Worm (Caenorhabditis elegans): ENCODE results near the gene clec-219.

DNA sequence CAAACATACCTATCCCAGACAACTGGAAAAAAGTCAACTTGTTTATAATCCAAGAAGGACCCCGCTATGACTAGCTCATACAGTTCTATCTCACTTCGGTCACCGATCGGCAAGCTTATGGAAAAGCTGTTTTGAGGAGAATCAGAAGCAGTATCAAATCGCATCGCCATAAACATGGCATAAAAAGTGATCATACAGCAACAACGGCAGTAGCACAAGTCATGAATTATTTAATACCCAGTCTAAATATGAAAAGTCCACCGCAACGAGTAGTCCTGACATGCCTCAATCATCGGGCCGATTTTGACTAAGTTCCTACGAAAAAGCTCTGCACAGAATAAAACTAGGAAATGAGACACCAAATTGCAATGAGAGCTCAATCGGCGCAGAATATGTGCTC, 5.3 kb downstream of the clec-219 start:
- TF ChIP-seq elt-3 (tag; optimal IDR thresholded peaks at IDR 0.05) (no peak), nhr-12 (tag; optimal IDR thresholded peaks at IDR 0.05) (no peak), bed-3 (GFP tag; optimal IDR thresholded peaks at IDR 0.05) (no peak), ham-2 (GFP tag; optimal IDR thresholded peaks at IDR 0.05) (no peak), nhr-237 (tag; optimal IDR thresholded peaks at IDR 0.05) (no peak), snpc-4 (tag; optimal IDR thresholded peaks at IDR 0.05) (no peak), lsy-2 (tag; optimal IDR thresholded peaks at IDR 0.05) (no peak), blmp-1 (tag; optimal IDR thresholded peaks at IDR 0.05) (no peak), unc-39 (tag; optimal IDR thresholded peaks at IDR 0.05) (no peak), zip-8 (tag; optimal IDR thresholded peaks at IDR 0.05) (no peak), unc-62 (GFP tag; optimal IDR thresholded peaks at IDR 0.05) (no peak)

Data from whole organism, mixed stage, embryonic.